Fruit fly (Drosophila melanogaster) whole organism: ENCODE measurements around the gene CG43121.

Experiments used
- CG8478 ChIP-seq: fragments of >200 bp; optimal IDR thresholded peaks from 2 replicates; lab custom pipeline; 2018; ENCODE audit warnings: inconsistent platforms
- Dll ChIP-seq: fragments of >200 bp; optimal IDR thresholded peaks from 2 replicates; lab custom pipeline; 2017
- EcR ChIP-seq, 2 experiments: fragments of >200 bp; optimal IDR thresholded peaks; 2 replicates each; lab custom pipeline; 2017; ENCODE audit warnings: missing biosample characterization in 2 of 2, missing genetic modification characterization in 2 of 2, missing genetic modification reagents in 2 of 2
- pan ChIP-seq: fragments of >200 bp; optimal IDR thresholded peaks from 2 replicates; lab custom pipeline; 2017
- psq ChIP-seq: fragments of >200 bp; optimal IDR thresholded peaks from 2 replicates; lab custom pipeline; 2017
- usp ChIP-seq: fragments of >200 bp; optimal IDR thresholded peaks from 2 replicates; lab custom pipeline; 2017; ENCODE audit warnings: missing biosample characterization, missing genetic modification characterization, mixed read lengths

Gene CG43121

DNA sequence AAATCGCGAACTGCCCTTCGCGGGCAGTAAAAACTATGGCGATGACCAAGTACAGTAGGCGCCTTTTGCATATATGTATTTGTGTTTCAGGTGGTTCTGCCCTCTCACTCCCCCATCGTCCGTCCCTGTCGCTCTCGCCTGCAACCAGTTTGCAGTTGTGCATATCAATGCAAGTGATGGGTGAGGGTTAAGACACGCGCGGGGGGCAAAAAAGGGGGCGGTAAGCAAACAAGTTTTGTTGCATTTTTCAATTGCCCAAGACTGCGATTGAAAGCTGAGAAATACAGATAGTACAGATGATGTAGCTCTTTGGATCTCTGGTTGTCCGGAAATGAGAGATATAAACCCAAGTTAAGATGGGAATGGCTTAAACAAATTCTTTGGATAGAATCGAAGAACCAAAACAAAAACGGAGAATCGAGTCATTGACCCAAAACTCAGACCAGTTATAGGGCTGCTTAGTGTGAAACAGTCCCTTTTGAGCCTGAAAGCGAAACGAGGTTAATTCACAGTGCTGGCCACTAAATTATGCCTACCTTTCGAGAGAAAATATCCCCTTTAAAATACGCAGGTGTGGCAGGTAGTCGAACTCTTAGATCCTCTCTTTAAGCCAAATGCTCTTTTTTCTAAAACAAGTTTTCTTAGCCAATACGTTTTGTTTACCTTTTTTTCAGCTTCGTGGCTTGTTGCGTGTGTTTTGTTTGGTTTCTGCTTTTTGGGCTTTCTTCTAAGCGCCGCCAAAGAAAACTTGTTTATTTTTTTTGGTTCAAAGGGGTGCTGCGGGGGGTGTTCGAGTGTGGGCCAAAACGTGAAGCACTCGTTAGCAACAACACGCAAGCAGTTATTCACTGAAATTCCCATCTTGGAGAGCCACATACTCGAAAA lies 47.6 kb downstream of the CG43121 start:
- TF ChIP-seq EcR (GFP tag; optimal IDR thresholded peaks at IDR 0.05; lab: Kevin White, UChicago): peak; percentile 11 to 83
- TF ChIP-seq Dll: no peak

DNA sequence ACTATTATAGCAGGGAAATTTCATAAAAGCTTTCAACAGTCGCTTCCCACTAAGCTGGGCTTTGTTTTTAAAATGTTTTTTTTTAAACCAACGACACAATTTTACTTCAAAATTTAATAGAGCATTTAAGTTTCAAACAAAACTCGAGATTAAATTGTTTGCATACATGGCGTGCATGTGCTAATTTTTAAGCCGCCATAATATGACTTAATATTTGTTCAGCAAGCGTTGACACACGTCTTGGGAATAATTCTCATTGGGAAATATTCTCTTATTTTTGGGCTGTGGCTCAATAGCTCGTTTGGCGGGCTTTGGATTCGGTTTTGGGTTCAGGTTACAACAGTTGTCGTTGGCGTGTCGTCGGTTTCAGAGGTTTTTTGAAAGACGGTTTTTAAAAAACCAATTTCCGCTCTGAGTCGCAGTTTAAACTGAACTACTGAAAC lies 49.8 kb downstream of the CG43121 start, which contains the start of gene CG9628:
CG9628 (plus strand) TSS at position 340 of the 443 bp plus-strand sequence.
- no peak for TF ChIP-seq CG8478
- TF ChIP-seq usp: no peak
- TF ChIP-seq pan (lab: Kevin White, UChicago): no peak
- TF ChIP-seq EcR (GFP tag; optimal IDR thresholded peaks at IDR 0.05; lab: Kevin White, UChicago): no peak
- TF ChIP-seq Dll: no peak
- TF ChIP-seq psq: no peak
